Worm (Caenorhabditis elegans): ENCODE measurements around the gene gap-2.

- peak; percentile 96 for TF ChIP-seq pqm-1 (tag; optimal IDR thresholded peaks at IDR 0.05)
- peak; percentile 96 for TF ChIP-seq elt-2 (tag; optimal IDR thresholded peaks at IDR 0.05)
- no peak for TF ChIP-seq nhr-28 (tag; optimal IDR thresholded peaks at IDR 0.05)
- no peak for TF ChIP-seq fkh-10 (GFP tag; optimal IDR thresholded peaks at IDR 0.05)
- TF ChIP-seq sea-2 (GFP tag; optimal IDR thresholded peaks at IDR 0.05) = no peak
Measured at ce11 chrX:9540464-9540863, 68.2 kb downstream of the gap-2 start.
